Worm (Caenorhabditis elegans) whole organism, L4 larva: ENCODE data around the gene Y71H2AM.11.

ENCODE experiments used
- R02D3.7 ChIP-seq: fragments of 150-350 bp; sonication (generic microtip); optimal IDR thresholded peaks from 3 replicates; lab custom pipeline; 2014; ENCODE audit warnings: missing biosample characterization, missing genetic modification characterization
- dmd-6 ChIP-seq: fragments of 200-800 bp; sonication (Bioruptor generic); IDR thresholded peaks from 2 replicates; pipeline ENCODE4 v1.3.6; 2022; ENCODE audit warnings: missing genetic modification reagents, missing genetic modification characterization, missing compliant biosample characterization
- dmd-9 ChIP-seq: fragments of 200-800 bp; sonication (Bioruptor generic); IDR thresholded peaks from 2 replicates; pipeline ENCODE4 v1.3.6; 2022; ENCODE audit warnings: missing genetic modification reagents, missing genetic modification characterization, missing compliant biosample characterization
- zfp-3 ChIP-seq: fragments of 200-800 bp; sonication (Bioruptor generic); conservative IDR thresholded peaks from 2 replicates; pipeline ENCODE4 v1.3.6; 2022; ENCODE audit warnings: missing genetic modification reagents, missing genetic modification characterization, missing compliant biosample characterization
- ztf-7 ChIP-seq: fragments of 150-350 bp; optimal IDR thresholded peaks from 2 replicates; lab custom pipeline; 2014; ENCODE audit warnings: missing biosample characterization, missing genetic modification characterization

DNA sequence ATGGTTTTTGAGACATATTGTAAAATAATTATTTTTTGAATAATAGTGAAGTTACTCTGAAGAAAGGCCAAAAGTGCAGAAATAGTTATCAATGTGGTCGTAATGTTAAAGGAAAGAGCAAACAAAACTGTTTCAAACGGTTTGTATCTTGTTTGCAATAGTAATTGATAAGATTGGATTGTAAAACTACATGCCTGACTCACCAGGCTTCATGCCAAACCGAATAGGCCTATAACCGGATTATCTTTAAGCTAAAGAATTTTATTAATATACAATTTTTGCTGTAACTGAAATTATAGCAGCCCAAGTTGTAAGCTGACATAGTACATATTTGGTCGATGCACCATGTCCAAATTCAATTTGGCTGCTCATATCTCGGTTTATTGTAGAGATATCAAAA lies 21.7 kb upstream of the Y71H2AM.11 start, which contains the start of gene Y71H2AM.14:
- TF ChIP-seq dmd-6 (no peak), R02D3.7 (no peak), zfp-3 (GFP tag; lab: Robert Waterston, UW) (no peak), ztf-7 (tag; lab: Kevin White, UChicago) (no peak), dmd-9 (GFP tag; lab: Robert Waterston, UW) (no peak)
